Fruit fly (Drosophila melanogaster): ENCODE results near the gene Septin2.

Gene Septin2

DNA sequence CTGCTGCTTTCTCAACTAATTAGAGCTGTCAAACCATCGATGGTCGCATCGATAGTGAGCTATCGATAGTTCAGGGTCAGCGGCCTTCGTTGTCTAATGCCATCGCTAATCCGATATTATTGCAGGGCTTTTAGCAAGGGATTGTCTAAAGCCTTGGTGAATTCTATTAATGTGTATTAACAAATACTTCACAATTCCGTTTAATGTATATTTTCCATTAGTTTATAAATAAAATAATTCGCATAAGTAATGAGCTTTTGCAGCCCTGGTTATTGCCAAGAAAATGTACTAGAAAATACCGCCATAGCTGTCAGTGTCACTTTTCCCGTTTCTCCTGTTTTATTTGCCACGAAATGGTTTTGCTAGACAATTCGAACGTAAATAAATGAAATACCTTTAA lies 8.3 kb downstream of the Septin2 start, which contains the start of the genes EloB and Srp14 (continued):
- TF ChIP-seq Sox102F (GFP tag; optimal IDR thresholded peaks at IDR 0.05) (no peak), CoRest (tag; optimal IDR thresholded peaks at IDR 0.05) (peak; percentile 86), oc (tag; optimal IDR thresholded peaks at IDR 0.05) (no peak), vvl (GFP tag; IDR thresholded peaks at IDR 0.05) (peak; percentile 96), CG32772 (GFP tag; IDR thresholded peaks at IDR 0.05) (peak; percentile 53), crc (GFP tag; optimal IDR thresholded peaks at IDR 0.05) (no peak), CG10543 (GFP tag; optimal IDR thresholded peaks at IDR 0.05) (peak; percentile 73), CG17385 (GFP tag; optimal IDR thresholded peaks at IDR 0.05) (peak; percentile 73), Asciz (GFP tag; optimal IDR thresholded peaks at IDR 0.05) (no peak), klu (GFP tag; IDR thresholded peaks at IDR 0.05) (peak; percentile 58; the same call in 1 of the 2 replicates), CG31441 (GFP tag; IDR thresholded peaks at IDR 0.05) (peak; percentile 80; the same call in 1 of the 2 replicates), CG1603 (tag; optimal IDR thresholded peaks at IDR 0.05) (peak; percentile 85), fd64A (GFP tag; optimal IDR thresholded peaks at IDR 0.05) (no peak), ara (GFP tag; IDR thresholded peaks at IDR 0.05) (peak; percentile 72), H2.0 (GFP tag; IDR thresholded peaks at IDR 0.05) (peak; percentile 70), Lim3 (GFP tag; IDR thresholded peaks at IDR 0.05) (no peak), zfh1 (GFP tag; IDR thresholded peaks at IDR 0.05) (peak; percentile 83), inv (GFP tag; IDR thresholded peaks at IDR 0.05; ENCODE audit: partially characterized antibody) (peak; percentile 97), zfh2 (GFP tag; optimal IDR thresholded peaks at IDR 0.05) (peak; percentile 90), Dll (GFP tag; IDR thresholded peaks at IDR 0.05; ENCODE audit: partially characterized antibody) (peak; percentile 99), CG4854 (GFP tag; optimal IDR thresholded peaks at IDR 0.05) (peak; percentile 67), Ptx1 (GFP tag; IDR thresholded peaks at IDR 0.05) (peak; percentile 80), CG30431 (GFP tag; optimal IDR thresholded peaks at IDR 0.05) (peak; percentile 47), Dad (GFP tag; optimal IDR thresholded peaks at IDR 0.05) (peak; percentile 81), CG7271 (tag; optimal IDR thresholded peaks at IDR 0.05) (no peak), mld (GFP tag; IDR thresholded peaks at IDR 0.05; ENCODE audit: partially characterized antibody) (peak; percentile 92), Neu2 (GFP tag; optimal IDR thresholded peaks at IDR 0.05; ENCODE audit: borderline replicate concordance) (no peak), TFAM (GFP tag; optimal IDR thresholded peaks at IDR 0.05) (peak; percentile 69), CG18011 (GFP tag; optimal IDR thresholded peaks at IDR 0.05) (peak; percentile 66), sc (optimal IDR thresholded peaks at IDR 0.05) (no peak), sc (GFP tag; optimal IDR thresholded peaks at IDR 0.05) (no peak), Fer1 (GFP tag; optimal IDR thresholded peaks at IDR 0.05) (peak; percentile 78), CG31388 (GFP tag; optimal IDR thresholded peaks at IDR 0.05) (peak; percentile 46), CG12155 (GFP tag; optimal IDR thresholded peaks at IDR 0.05) (peak; percentile 77), jing (GFP tag; optimal IDR thresholded peaks at IDR 0.05) (no peak), C15 (GFP tag; IDR thresholded peaks at IDR 0.05) (peak; percentile 61; the same call in 1 of the 3 replicates), amos (GFP tag; IDR thresholded peaks at IDR 0.05; ENCODE audit: partially characterized antibody) (peak; percentile 97), sd (tag; optimal IDR thresholded peaks at IDR 0.05) (no peak), CG4707 (GFP tag; optimal IDR thresholded peaks at IDR 0.05) (peak; percentile 35), Hmr (GFP tag; optimal IDR thresholded peaks at IDR 0.05) (no peak), pnt (GFP tag; optimal IDR thresholded peaks at IDR 0.05) (peak; percentile 57), CG7928 (GFP tag; optimal IDR thresholded peaks at IDR 0.05) (peak; percentile 96), lbe (GFP tag; optimal IDR thresholded peaks at IDR 0.05) (peak; percentile 85), MTF-1 (GFP tag; optimal IDR thresholded peaks at IDR 0.05; ENCODE audit: borderline replicate concordance) (peak; percentile 31), CG14014 (GFP tag; IDR thresholded peaks at IDR 0.05) (peak; percentile 79), CG4730 (GFP tag; IDR thresholded peaks at IDR 0.05) (peak; percentile 48; the same call in 1 of the 2 replicates), YL-1 (GFP tag; optimal IDR thresholded peaks at IDR 0.05) (peak; percentile 95), NfI (GFP tag; optimal IDR thresholded peaks at IDR 0.05) (peak; percentile 77), fd102C (GFP tag; optimal IDR thresholded peaks at IDR 0.05) (no peak), CG32532 (GFP tag; IDR thresholded peaks at IDR 0.05) (peak; percentile 89), tgo (GFP tag; IDR thresholded peaks at IDR 0.05) (peak; percentile 66)
